Fruit fly (Drosophila melanogaster) whole organism, wandering third instar larva: ENCODE results near the gene rdx.

Experiments used
- Abd-B ChIP-seq: fragments of >200 bp; optimal IDR thresholded peaks from 2 replicates; lab custom pipeline; 2017; ENCODE audit warnings: missing biosample characterization, missing genetic modification characterization
- CG32264 ChIP-seq: fragments of 200-800 bp; sonication (Bioruptor generic); optimal IDR thresholded peaks from 2 replicates; lab custom pipeline; 2016; ENCODE audit warnings: missing biosample characterization, missing genetic modification characterization
- Dfd ChIP-seq: fragments of >200 bp; optimal IDR thresholded peaks from 2 replicates; lab custom pipeline; 2017; ENCODE audit warnings: missing biosample characterization, missing genetic modification characterization
- Dif ChIP-seq: fragments of 200-275, 200-300 bp; sonication (Bioruptor generic); optimal IDR thresholded peaks from 2 replicates; lab custom pipeline; 2018; ENCODE audit warnings: missing biosample characterization, missing genetic modification characterization; ENCODE audit not compliant: partially characterized antibody
- Hnf4 ChIP-seq: fragments of 200-800 bp; sonication (Bioruptor generic); optimal IDR thresholded peaks from 2 replicates; lab custom pipeline; 2016; ENCODE audit warnings: missing biosample characterization, mild to moderate bottlenecking, missing genetic modification characterization
- Mio ChIP-seq: sonication (Bioruptor generic); optimal IDR thresholded peaks from 2 replicates; lab custom pipeline; 2016; ENCODE audit warnings: missing biosample characterization, missing genetic modification characterization
- br ChIP-seq: fragments of 200-800 bp; sonication (Bioruptor generic); optimal IDR thresholded peaks from 2 replicates; lab custom pipeline; 2016; ENCODE audit warnings: missing biosample characterization, missing genetic modification characterization
- dsf ChIP-seq: sonication (Bioruptor generic); optimal IDR thresholded peaks from 2 replicates; lab custom pipeline; 2016; ENCODE audit warnings: missing biosample characterization, missing genetic modification characterization, borderline replicate concordance
- ey ChIP-seq: fragments of 200-800 bp; sonication (Bioruptor generic); optimal IDR thresholded peaks from 2 replicates; lab custom pipeline; 2016; ENCODE audit warnings: missing biosample characterization, missing genetic modification characterization
- fru ChIP-seq: fragments of 200-800 bp; sonication (Bioruptor generic); optimal IDR thresholded peaks from 3 replicates; lab custom pipeline; 2016; ENCODE audit warnings: missing biosample characterization, mild to moderate bottlenecking, missing genetic modification characterization
- h ChIP-seq: fragments of 200-800 bp; sonication (Bioruptor generic); optimal IDR thresholded peaks from 3 replicates; lab custom pipeline; 2016; ENCODE audit warnings: missing biosample characterization, mild to moderate bottlenecking, missing genetic modification characterization
- pan ChIP-seq: fragments of >200 bp; optimal IDR thresholded peaks from 2 replicates; lab custom pipeline; 2017
- psq ChIP-seq: fragments of 200-800 bp; sonication (Bioruptor generic); optimal IDR thresholded peaks from 3 replicates; lab custom pipeline; 2017; ENCODE audit warnings: missing biosample characterization, mild to moderate bottlenecking, missing genetic modification characterization, moderate library complexity

DNA sequence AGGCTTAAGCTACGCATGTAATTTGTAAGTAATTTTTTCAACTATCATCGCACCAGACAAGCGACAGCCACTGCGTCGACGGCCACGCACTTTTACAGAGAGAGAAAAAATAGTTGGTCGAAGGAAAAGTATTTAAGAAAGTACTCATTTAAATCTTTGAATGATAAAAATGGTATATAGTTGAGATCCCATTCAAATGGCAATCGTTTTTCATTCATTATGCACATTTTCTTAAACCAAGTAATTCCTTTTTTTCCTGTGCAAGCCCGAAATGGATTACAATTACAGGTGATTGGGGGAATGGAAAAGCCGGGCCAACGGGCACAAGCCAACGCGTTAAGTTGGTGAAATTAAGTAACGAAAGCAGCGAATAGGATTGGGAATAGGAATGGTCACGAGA lies 79.6 kb downstream of the rdx start:
- TF ChIP-seq Mio, result no peak
- TF ChIP-seq Hnf4, result no peak
- TF ChIP-seq pan (lab: Kevin White, UChicago), result no peak
- no peak for TF ChIP-seq Abd-B (GFP tag; lab: Kevin White, UChicago)
- TF ChIP-seq fru, result no peak
- TF ChIP-seq dsf (GFP tag; lab: Kevin White, UChicago), result no peak
- no peak for TF ChIP-seq CG32264
- TF ChIP-seq Dif, result no peak
- no peak for TF ChIP-seq h (GFP tag; lab: Kevin White, UChicago)
- TF ChIP-seq br (GFP tag; lab: Kevin White, UChicago), result no peak
- TF ChIP-seq Dfd (GFP tag; lab: Kevin White, UChicago), result no peak
- no peak for TF ChIP-seq psq
- TF ChIP-seq ey (GFP tag; lab: Kevin White, UChicago), result no peak
